Fruit fly (Drosophila melanogaster): ENCODE results near the gene rt.
A peak's percentile ranks its signal among the peaks of the same experiment; 100 is the strongest.

rt gene

dm6 chr3L:11625634-11626175 is 38.1 kb upstream of the rt start, which contains the start of gene CG6083:
Gene CG6083, minus strand, starts transcription at chr3L:11626125.
- no peak for TF ChIP-seq dl (GFP tag; optimal IDR thresholded peaks at IDR 0.05; ENCODE audit: insufficient read depth in 1 of 2, partially characterized antibody in 2 of 2)
- no peak for TF ChIP-seq br (GFP tag; optimal IDR thresholded peaks at IDR 0.05)
- TF ChIP-seq fru (GFP tag; optimal IDR thresholded peaks at IDR 0.05): no peak
- TF ChIP-seq GATAd (GFP tag; optimal IDR thresholded peaks at IDR 0.05): no peak
- TF ChIP-seq sage (GFP tag; optimal IDR thresholded peaks at IDR 0.05): no peak
- TF ChIP-seq h (GFP tag; optimal IDR thresholded peaks at IDR 0.05): no peak
- no peak for TF ChIP-seq brk (GFP tag; optimal IDR thresholded peaks at IDR 0.05)
- TF ChIP-seq HLH106 (tag; optimal IDR thresholded peaks at IDR 0.05): no peak
- TF ChIP-seq woc (GFP tag; optimal IDR thresholded peaks at IDR 0.05): no peak
- no peak for TF ChIP-seq Dif (GFP tag; optimal IDR thresholded peaks at IDR 0.05; ENCODE audit: partially characterized antibody)

dm6 chr3L:11624281-11624680 is 36.7 kb upstream of the rt start, which contains the start of gene Akr1B:
Gene Akr1B, minus strand, starts transcription at chr3L:11624381.
- TF ChIP-seq rgr (GFP tag; optimal IDR thresholded peaks at IDR 0.05) (no peak), CrebA (GFP tag; optimal IDR thresholded peaks at IDR 0.05; ENCODE audit: borderline replicate concordance) (no peak), OdsH (GFP tag; optimal IDR thresholded peaks at IDR 0.05) (no peak), sv (GFP tag; optimal IDR thresholded peaks at IDR 0.05) (no peak), HLH106 (tag; optimal IDR thresholded peaks at IDR 0.05) (no peak), h (GFP tag; optimal IDR thresholded peaks at IDR 0.05) (no peak), ey (GFP tag; optimal IDR thresholded peaks at IDR 0.05) (no peak), Dif (GFP tag; optimal IDR thresholded peaks at IDR 0.05; ENCODE audit: partially characterized antibody) (no peak), sage (GFP tag; optimal IDR thresholded peaks at IDR 0.05) (no peak), pan (optimal IDR thresholded peaks at IDR 0.05) (no peak), dsf (GFP tag; optimal IDR thresholded peaks at IDR 0.05; ENCODE audit: borderline replicate concordance) (no peak), foxo (GFP tag; optimal IDR thresholded peaks at IDR 0.05) (no peak), tai (GFP tag; optimal IDR thresholded peaks at IDR 0.05) (no peak)

- TF ChIP-seq Sp1 (GFP tag; optimal IDR thresholded peaks at IDR 0.05) (peak; percentile 20), sv (GFP tag; optimal IDR thresholded peaks at IDR 0.05) (no peak), Hr83 (GFP tag; optimal IDR thresholded peaks at IDR 0.05; ENCODE audit: poor library complexity, severe bottlenecking) (no peak), pan (optimal IDR thresholded peaks at IDR 0.05) (no peak), usp (GFP tag; optimal IDR thresholded peaks at IDR 0.05) (no peak), Abd-B (GFP tag; optimal IDR thresholded peaks at IDR 0.05) (no peak), CrebA (GFP tag; optimal IDR thresholded peaks at IDR 0.05; ENCODE audit: borderline replicate concordance) (no peak), Jra (GFP tag; optimal IDR thresholded peaks at IDR 0.05) (no peak), h (GFP tag; optimal IDR thresholded peaks at IDR 0.05) (peak; percentile 23), CG32264 (GFP tag; optimal IDR thresholded peaks at IDR 0.05) (no peak), dl (GFP tag; optimal IDR thresholded peaks at IDR 0.05; ENCODE audit: insufficient read depth in 1 of 2, partially characterized antibody in 2 of 2) (no peak), rgr (GFP tag; optimal IDR thresholded peaks at IDR 0.05) (peak; percentile 9), ey (GFP tag; optimal IDR thresholded peaks at IDR 0.05) (no peak), tai (GFP tag; optimal IDR thresholded peaks at IDR 0.05) (no peak), fru (GFP tag; optimal IDR thresholded peaks at IDR 0.05) (no peak), dsf (GFP tag; optimal IDR thresholded peaks at IDR 0.05; ENCODE audit: borderline replicate concordance) (no peak), Hr78 (GFP tag; optimal IDR thresholded peaks at IDR 0.05) (no peak), Rel (GFP tag; optimal IDR thresholded peaks at IDR 0.05) (no peak), Rel (tag; optimal IDR thresholded peaks at IDR 0.05) (peak; percentile 13), GATAd (GFP tag; optimal IDR thresholded peaks at IDR 0.05) (no peak), jim (GFP tag; optimal IDR thresholded peaks at IDR 0.05) (no peak), Myc (optimal IDR thresholded peaks at IDR 0.05) (peak; percentile 6), CG9705 (GFP tag; optimal IDR thresholded peaks at IDR 0.05) (no peak), brk (GFP tag; optimal IDR thresholded peaks at IDR 0.05) (peak; percentile 56), Hnf4 (GFP tag; optimal IDR thresholded peaks at IDR 0.05) (peak; percentile 43), Dif (GFP tag; optimal IDR thresholded peaks at IDR 0.05; ENCODE audit: partially characterized antibody) (no peak), dmrt93B (GFP tag; optimal IDR thresholded peaks at IDR 0.05) (no peak), Vsx2 (GFP tag; optimal IDR thresholded peaks at IDR 0.05; ENCODE audit: partially characterized antibody) (no peak), lola (GFP tag; optimal IDR thresholded peaks at IDR 0.05) (no peak), HLH106 (tag; optimal IDR thresholded peaks at IDR 0.05) (peak; percentile 9), sage (GFP tag; optimal IDR thresholded peaks at IDR 0.05) (peak; percentile 69), foxo (GFP tag; optimal IDR thresholded peaks at IDR 0.05) (no peak), psq (GFP tag; optimal IDR thresholded peaks at IDR 0.05) (peak; percentile 7), woc (GFP tag; optimal IDR thresholded peaks at IDR 0.05) (no peak), br (GFP tag; optimal IDR thresholded peaks at IDR 0.05) (no peak), Dfd (GFP tag; optimal IDR thresholded peaks at IDR 0.05) (no peak), N (GFP tag; optimal IDR thresholded peaks at IDR 0.05) (no peak), Mio (GFP tag; optimal IDR thresholded peaks at IDR 0.05) (no peak), OdsH (GFP tag; optimal IDR thresholded peaks at IDR 0.05) (peak; percentile 22)
Observed at dm6 chr3L:11623245-11623883, 35.8 kb upstream of the rt start.
